Worm (Caenorhabditis elegans): ENCODE measurements around the gene sem-5.

DNA sequence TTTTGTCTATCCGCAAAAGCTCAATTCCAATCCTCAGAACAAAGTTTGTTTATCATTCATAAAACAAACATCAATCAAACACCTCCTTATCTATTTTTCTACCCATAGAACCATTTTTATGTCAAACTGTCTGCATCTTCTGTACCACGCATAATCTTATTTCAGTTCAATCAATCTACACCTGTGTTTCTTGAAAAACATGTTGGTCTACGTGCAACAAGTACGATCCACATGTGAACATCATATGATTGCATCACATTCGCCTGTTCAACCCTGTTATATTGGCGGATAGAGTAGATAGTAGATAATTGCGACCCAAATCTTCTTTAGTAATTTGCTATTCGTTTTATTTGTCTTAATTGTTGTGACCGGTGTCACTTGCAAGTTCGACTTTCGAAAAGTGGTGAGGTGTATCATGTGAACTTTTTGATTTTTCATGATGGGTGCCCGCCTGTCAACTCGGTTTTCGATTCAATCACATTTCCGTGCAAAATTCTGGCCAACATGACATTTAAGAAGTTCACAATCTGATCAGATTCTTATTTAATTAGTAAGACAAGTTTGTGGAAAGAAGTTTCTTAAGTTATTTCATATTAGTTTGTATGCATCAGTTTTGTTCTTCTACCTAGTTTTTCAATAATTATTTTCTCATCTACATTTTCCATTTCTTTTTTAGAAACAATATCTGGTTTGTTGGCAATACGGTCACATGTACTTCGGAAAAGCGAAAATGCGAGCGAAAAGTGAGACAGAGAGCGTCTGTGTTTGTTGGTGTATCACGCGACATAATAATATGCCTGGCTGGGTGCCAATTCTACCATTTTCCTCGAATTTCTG, 9.1 kb downstream of the sem-5 start:
- TF ChIP-seq ceh-9 (tag; optimal IDR thresholded peaks at IDR 0.05) (no peak), ama-1 (optimal IDR thresholded peaks at IDR 0.05) (no peak), dve-1 (tag; optimal IDR thresholded peaks at IDR 0.05) (no peak), hlh-6 (tag; optimal IDR thresholded peaks at IDR 0.05) (no peak), pqm-1 (tag; optimal IDR thresholded peaks at IDR 0.05) (no peak), ref-2 (tag; optimal IDR thresholded peaks at IDR 0.05) (no peak), nhr-11 (tag; optimal IDR thresholded peaks at IDR 0.05) (no peak), nhr-232 (tag; optimal IDR thresholded peaks at IDR 0.05) (no peak), unc-55 (GFP tag; optimal IDR thresholded peaks at IDR 0.05) (no peak), nfya-1 (tag; optimal IDR thresholded peaks at IDR 0.05) (no peak), pha-2 (tag; optimal IDR thresholded peaks at IDR 0.05) (no peak), unc-86 (tag; optimal IDR thresholded peaks at IDR 0.05) (no peak), sdc-2 (tag; optimal IDR thresholded peaks at IDR 0.05) (no peak)
